Worm (Caenorhabditis elegans) whole organism, L3 larva: Measurements from ENCODE around the gene nhr-134.

ENCODE experiments used
- R02D3.7 ChIP-seq: fragments of 150-350 bp; optimal IDR thresholded peaks from 2 replicates; lab custom pipeline; 2014; ENCODE audit warnings: missing biosample characterization, missing genetic modification characterization
- ZK546.5 ChIP-seq: sonication (generic microtip); optimal IDR thresholded peaks from 2 replicates; lab custom pipeline; 2017; ENCODE audit warnings: missing biosample characterization, missing genetic modification characterization
- aly-2 ChIP-seq: fragments of 150-350 bp; optimal IDR thresholded peaks from 2 replicates; lab custom pipeline; 2014; ENCODE audit warnings: missing biosample characterization, missing genetic modification characterization
- ceh-16 ChIP-seq: sonication (generic microtip); optimal IDR thresholded peaks from 2 replicates; lab custom pipeline; 2017; ENCODE audit warnings: missing biosample characterization, missing genetic modification characterization
- ceh-82 ChIP-seq: fragments of 150-350 bp; optimal IDR thresholded peaks from 2 replicates; lab custom pipeline; 2014; ENCODE audit warnings: missing biosample characterization, missing genetic modification characterization
- ceh-9 ChIP-seq: sonication (generic microtip); optimal IDR thresholded peaks from 2 replicates; lab custom pipeline; 2018; ENCODE audit warnings: missing biosample characterization, missing genetic modification characterization
- egl-27 ChIP-seq: sonication (generic microtip); optimal IDR thresholded peaks from 4 replicates; lab custom pipeline; 2017; ENCODE audit warnings: missing biosample characterization, missing genetic modification reagents, missing genetic modification characterization
- egl-5 ChIP-seq: fragments of 150-350 bp; optimal IDR thresholded peaks from 2 replicates; lab custom pipeline; 2017; ENCODE audit warnings: missing biosample characterization, missing genetic modification reagents, missing genetic modification characterization, inconsistent platforms
- elt-1 ChIP-seq: fragments of 150-350 bp; optimal IDR thresholded peaks from 2 replicates; lab custom pipeline; 2014; ENCODE audit warnings: missing biosample characterization, missing genetic modification characterization
- elt-2 ChIP-seq: sonication (generic microtip); optimal IDR thresholded peaks from 2 replicates; lab custom pipeline; 2016; ENCODE audit warnings: missing genetic modification reagents, mild to moderate bottlenecking, missing genetic modification characterization, missing compliant biosample characterization
- elt-3 ChIP-seq, 3 experiments: fragments of 150-350 bp in 1 of 3; sonication (generic microtip) in 2 of 3; optimal IDR thresholded peaks; 2 replicates in 2 of 3; 4 replicates in 1 of 3; lab custom pipeline; 2014 to 2017; ENCODE audit warnings: missing biosample characterization in 3 of 3, missing genetic modification characterization in 3 of 3
- fkh-10 ChIP-seq: sonication (generic microtip); optimal IDR thresholded peaks from 2 replicates; lab custom pipeline; 2017; ENCODE audit warnings: missing biosample characterization, missing genetic modification reagents, missing genetic modification characterization
- fos-1 ChIP-seq: fragments of 150-350 bp; optimal IDR thresholded peaks from 2 replicates; lab custom pipeline; 2014; ENCODE audit warnings: missing biosample characterization, missing genetic modification characterization
- hmg-11 ChIP-seq: sonication (generic microtip); optimal IDR thresholded peaks from 2 replicates; lab custom pipeline; 2016; ENCODE audit warnings: missing genetic modification characterization, missing compliant biosample characterization
- jun-1 ChIP-seq: fragments of 150-350 bp; optimal IDR thresholded peaks from 2 replicates; lab custom pipeline; 2014; ENCODE audit warnings: missing biosample characterization, missing genetic modification reagents, missing genetic modification characterization
- lin-15B ChIP-seq: fragments of 150-350 bp; optimal IDR thresholded peaks from 2 replicates; lab custom pipeline; 2014; ENCODE audit warnings: missing biosample characterization, missing genetic modification characterization
- lin-39 ChIP-seq: fragments of 150-350 bp; optimal IDR thresholded peaks from 2 replicates; lab custom pipeline; 2018; ENCODE audit warnings: missing biosample characterization, missing genetic modification reagents, missing genetic modification characterization
- lsy-12 ChIP-seq: sonication (generic microtip); optimal IDR thresholded peaks from 2 replicates; lab custom pipeline; 2016; ENCODE audit warnings: mild to moderate bottlenecking, missing genetic modification characterization, missing compliant biosample characterization
- mdl-1 ChIP-seq: fragments of 150-350 bp; optimal IDR thresholded peaks from 2 replicates; lab custom pipeline; 2014; ENCODE audit warnings: missing biosample characterization, missing genetic modification characterization
- mml-1 ChIP-seq: fragments of 150-350 bp; sonication (generic microtip); optimal IDR thresholded peaks from 3 replicates; lab custom pipeline; 2014; ENCODE audit warnings: missing biosample characterization, missing genetic modification characterization
- nfya-1 ChIP-seq: sonication (generic microtip); optimal IDR thresholded peaks from 2 replicates; lab custom pipeline; 2017; ENCODE audit warnings: missing genetic modification characterization, mild to moderate bottlenecking, missing compliant biosample characterization, antibody characterized with exemption, moderate library complexity; ENCODE audit not compliant: insufficient read depth
- nhr-11 ChIP-seq: fragments of 150-350 bp; optimal IDR thresholded peaks from 2 replicates; lab custom pipeline; 2014; ENCODE audit warnings: missing biosample characterization, missing genetic modification characterization
- nhr-12 ChIP-seq: fragments of 150-350 bp; optimal IDR thresholded peaks from 2 replicates; lab custom pipeline; 2014; ENCODE audit warnings: missing biosample characterization, missing genetic modification characterization
- nhr-23 ChIP-seq: fragments of 150-350 bp; optimal IDR thresholded peaks from 2 replicates; lab custom pipeline; 2014; ENCODE audit warnings: missing biosample characterization, missing genetic modification reagents, missing genetic modification characterization
- nhr-237 ChIP-seq: fragments of 150-350 bp; optimal IDR thresholded peaks from 2 replicates; lab custom pipeline; 2014; ENCODE audit warnings: missing biosample characterization, missing genetic modification characterization
- nhr-28 ChIP-seq: fragments of 150-350 bp; optimal IDR thresholded peaks from 2 replicates; lab custom pipeline; 2014; ENCODE audit warnings: missing biosample characterization, missing genetic modification characterization
- nhr-43 ChIP-seq: sonication (generic microtip); optimal IDR thresholded peaks from 2 replicates; lab custom pipeline; 2016; ENCODE audit warnings: mild to moderate bottlenecking, missing genetic modification characterization, missing compliant biosample characterization; ENCODE audit not compliant: poor library complexity, severe bottlenecking
- nhr-76 ChIP-seq: fragments of 150-350 bp; sonication (generic microtip); optimal IDR thresholded peaks from 5 replicates; lab custom pipeline; 2014; ENCODE audit warnings: missing biosample characterization, missing genetic modification characterization
- pha-4 ChIP-seq: fragments of 150-350 bp; optimal IDR thresholded peaks from 2 replicates; lab custom pipeline; 2014; ENCODE audit warnings: missing biosample characterization, missing genetic modification reagents, missing genetic modification characterization
- pqm-1 ChIP-seq: fragments of 150-350 bp; optimal IDR thresholded peaks from 2 replicates; lab custom pipeline; 2017; ENCODE audit warnings: missing biosample characterization, missing genetic modification characterization, inconsistent platforms
- skn-1 ChIP-seq: fragments of 150-350 bp; optimal IDR thresholded peaks from 2 replicates; lab custom pipeline; 2014; ENCODE audit warnings: missing biosample characterization, missing genetic modification characterization
- tbx-2 ChIP-seq: sonication (generic microtip); optimal IDR thresholded peaks from 2 replicates; lab custom pipeline; 2016; ENCODE audit warnings: mild to moderate bottlenecking, missing genetic modification characterization, missing compliant biosample characterization
- unc-39 ChIP-seq: sonication (generic microtip); optimal IDR thresholded peaks from 4 replicates; lab custom pipeline; 2017; ENCODE audit warnings: missing biosample characterization, missing genetic modification characterization
- unc-62 ChIP-seq: fragments of 150-350 bp; sonication (generic microtip); optimal IDR thresholded peaks from 4 replicates; lab custom pipeline; 2014; ENCODE audit warnings: missing biosample characterization, missing genetic modification reagents, missing genetic modification characterization
- zag-1 ChIP-seq: fragments of 150-350 bp; optimal IDR thresholded peaks from 2 replicates; lab custom pipeline; 2014; ENCODE audit warnings: missing biosample characterization, missing genetic modification characterization
- ztf-11 ChIP-seq: fragments of 150-350 bp; optimal IDR thresholded peaks from 2 replicates; lab custom pipeline; 2014; ENCODE audit warnings: missing biosample characterization, missing genetic modification characterization

Gene nhr-134

ce11 chrV:2191122-2191521, 39.9 kb upstream of the nhr-134 start, which contains the start of gene srbc-42:
TSS of gene srbc-42 (minus strand) at chrV:2191222.
- no peak for TF ChIP-seq zag-1
- TF ChIP-seq ztf-11 (tag; lab: Kevin White, UChicago), result no peak
- no peak for TF ChIP-seq R02D3.7 (tag; lab: Kevin White, UChicago)
- TF ChIP-seq nhr-28 (tag; lab: Kevin White, UChicago), result no peak
- no peak for TF ChIP-seq ceh-9 (tag; lab: Kevin White, UChicago)
- TF ChIP-seq nfya-1 (tag; lab: Kevin White, UChicago), result no peak
- no peak for TF ChIP-seq ceh-16 (tag; lab: Kevin White, UChicago)
- TF ChIP-seq elt-1 (tag; lab: Kevin White, UChicago), result no peak
- TF ChIP-seq elt-3 (tag; optimal IDR thresholded peaks at IDR 0.05; lab: Kevin White, UChicago), result no peak
- TF ChIP-seq ceh-82 (tag; lab: Kevin White, UChicago), result no peak

ce11 chrV:2192117-2192516, 38.9 kb upstream of the nhr-134 start, which contains the start of gene nhr-13:
TSS of gene nhr-13 (plus strand) at chrV:2192485.
- TF ChIP-seq elt-2 (tag; lab: Kevin White, UChicago), result peak; percentile 42
- no peak for TF ChIP-seq nhr-76
- no peak for TF ChIP-seq mdl-1 (tag; lab: Kevin White, UChicago)
- TF ChIP-seq skn-1 (tag; lab: Kevin White, UChicago), result peak; percentile 14
- no peak for TF ChIP-seq ceh-9 (tag; lab: Kevin White, UChicago)
- TF ChIP-seq nfya-1 (tag; lab: Kevin White, UChicago), result peak; percentile 4
- TF ChIP-seq hmg-11 (tag; lab: Kevin White, UChicago), result peak; percentile 30
- TF ChIP-seq nhr-23 (tag; lab: Kevin White, UChicago), result no peak
- peak; percentile 9 for TF ChIP-seq pha-4
- no peak for TF ChIP-seq nhr-237 (tag; lab: Kevin White, UChicago)
- TF ChIP-seq fkh-10 (GFP tag; lab: Kevin White, UChicago), result no peak

DNA sequence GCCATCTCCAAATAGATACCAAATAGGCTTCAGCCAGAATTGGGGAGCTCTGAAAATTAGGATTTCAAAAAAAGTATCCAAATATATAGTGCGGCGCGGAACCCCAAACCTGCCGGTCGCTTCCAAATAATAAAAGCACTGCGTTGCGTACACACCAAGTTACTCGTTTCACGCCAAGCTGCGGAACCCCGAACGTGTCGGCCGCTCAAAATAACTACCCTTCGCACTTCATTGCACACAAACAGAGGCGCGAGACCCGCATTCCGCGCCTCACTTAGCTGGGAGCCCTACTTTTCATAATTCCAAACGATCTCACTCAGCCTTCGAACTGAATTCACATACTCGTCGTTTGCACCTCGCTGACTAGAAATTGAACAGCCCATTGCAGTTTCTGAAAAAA, 31.4 kb upstream of the nhr-134 start:
- TF ChIP-seq ZK546.5 (tag; lab: Kevin White, UChicago) (no peak), egl-27 (tag; lab: Kevin White, UChicago) (no peak), fkh-10 (GFP tag; lab: Kevin White, UChicago) (no peak), mml-1 (tag; lab: Kevin White, UChicago) (no peak)

- no peak for TF ChIP-seq aly-2
- no peak for TF ChIP-seq ZK546.5 (tag; lab: Kevin White, UChicago)
- no peak for TF ChIP-seq R02D3.7 (tag; lab: Kevin White, UChicago)
- no peak for TF ChIP-seq jun-1
- no peak for TF ChIP-seq zag-1
- TF ChIP-seq mml-1 (tag; lab: Kevin White, UChicago), result no peak
- TF ChIP-seq fos-1 (tag; lab: Kevin White, UChicago), result no peak
- TF ChIP-seq lsy-12 (tag; lab: Kevin White, UChicago), result no peak
- no peak for TF ChIP-seq nhr-11 (tag; lab: Kevin White, UChicago)
- TF ChIP-seq lin-15B (tag; lab: Kevin White, UChicago), result no peak
Measured at ce11 chrV:2200402-2200801, 30.6 kb upstream of the nhr-134 start.

- TF ChIP-seq pqm-1 (tag; lab: Kevin White, UChicago) (peak; percentile 70), nhr-28 (tag; lab: Kevin White, UChicago) (no peak), nhr-43 (tag; lab: Kevin White, UChicago) (no peak), mml-1 (tag; lab: Kevin White, UChicago) (no peak), unc-62 (no peak), unc-39 (tag; lab: Kevin White, UChicago) (no peak), nhr-12 (tag; lab: Kevin White, UChicago) (no peak), nhr-76 (no peak), tbx-2 (tag; lab: Kevin White, UChicago) (no peak), lin-39 (no peak), ZK546.5 (tag; lab: Kevin White, UChicago) (no peak), elt-2 (tag; lab: Kevin White, UChicago) (peak; percentile 65), egl-5 (tag; lab: Kevin White, UChicago) (no peak), pha-4 (peak; percentile 61)
Measured at ce11 chrV:2201240-2201639, 29.8 kb upstream of the nhr-134 start, which contains the start of gene cyp-32B1. TSS of gene cyp-32B1 (minus strand) at chrV:2201415.
